Fruit fly (Drosophila melanogaster) whole organism, adult: ENCODE results near the gene CG5746.

Experiments
- CG11617 ChIP-seq: fragments of 200-800 bp; sonication (Bioruptor generic); optimal IDR thresholded peaks from 2 replicates; lab custom pipeline; 2017; ENCODE audit warnings: mild to moderate bottlenecking, missing biosample characterization, missing genetic modification reagents, missing genetic modification characterization
- CG12768 ChIP-seq: fragments of 200-800 bp; sonication (Bioruptor generic); optimal IDR thresholded peaks from 2 replicates; lab custom pipeline; 2017; ENCODE audit warnings: missing biosample characterization, missing genetic modification characterization, mild to moderate bottlenecking, moderate library complexity, missing genetic modification reagents
- CG14711 ChIP-seq: fragments of 200-800 bp; sonication (Bioruptor generic); optimal IDR thresholded peaks from 2 replicates; lab custom pipeline; 2018; ENCODE audit warnings: missing biosample characterization, mild to moderate bottlenecking, missing genetic modification characterization, moderate library complexity
- CG1620 ChIP-seq: fragments of 200-800 bp; sonication (Bioruptor generic); optimal IDR thresholded peaks from 2 replicates; lab custom pipeline; 2016; ENCODE audit warnings: missing biosample characterization, missing genetic modification characterization
- CG33017 ChIP-seq: fragments of 200-800 bp; sonication (Bioruptor generic); optimal IDR thresholded peaks from 2 replicates; lab custom pipeline; 2018; ENCODE audit warnings: missing biosample characterization, mild to moderate bottlenecking, missing genetic modification characterization, moderate library complexity
- CG5204 ChIP-seq: fragments of 200-800 bp; sonication (Bioruptor generic); optimal IDR thresholded peaks from 2 replicates; lab custom pipeline; 2016; ENCODE audit warnings: missing biosample characterization, missing genetic modification characterization
- CG7045 ChIP-seq: fragments of 200-800 bp; sonication (Bioruptor generic); optimal IDR thresholded peaks from 2 replicates; lab custom pipeline; 2017; ENCODE audit warnings: missing biosample characterization, mild to moderate bottlenecking, missing genetic modification characterization
- CG7101 ChIP-seq: fragments of 200-800 bp; sonication (Bioruptor generic); optimal IDR thresholded peaks from 2 replicates; lab custom pipeline; 2018; ENCODE audit warnings: missing biosample characterization, mild to moderate bottlenecking, missing genetic modification characterization, moderate library complexity
- Clk ChIP-seq: fragments of 200-800 bp; sonication (Bioruptor generic); optimal IDR thresholded peaks from 2 replicates; lab custom pipeline; 2017; ENCODE audit warnings: missing biosample characterization, missing genetic modification characterization
- Crg-1 ChIP-seq: fragments of 200-800 bp; sonication (Bioruptor generic); optimal IDR thresholded peaks from 2 replicates; lab custom pipeline; 2016; ENCODE audit warnings: missing biosample characterization, missing genetic modification characterization
- Hr96 ChIP-seq: fragments of 200-800 bp; sonication (Bioruptor generic); optimal IDR thresholded peaks from 2 replicates; lab custom pipeline; 2016; ENCODE audit warnings: missing biosample characterization, missing genetic modification characterization
- Mnt ChIP-seq: fragments of 200-800 bp; sonication (Bioruptor generic); optimal IDR thresholded peaks from 2 replicates; lab custom pipeline; 2016; ENCODE audit warnings: missing biosample characterization, mild to moderate bottlenecking, missing genetic modification characterization
- bab1 ChIP-seq: fragments of 200-800 bp; sonication (Bioruptor generic); optimal IDR thresholded peaks from 3 replicates; lab custom pipeline; 2019; ENCODE audit warnings: missing biosample characterization, mild to moderate bottlenecking, missing genetic modification characterization, moderate library complexity
- cic ChIP-seq: fragments of 200-800 bp; sonication (Bioruptor generic); optimal IDR thresholded peaks from 2 replicates; lab custom pipeline; 2017; ENCODE audit warnings: missing biosample characterization, mild to moderate bottlenecking, missing genetic modification characterization, moderate library complexity
- cnc ChIP-seq, 2 experiments: fragments of >200 bp; optimal IDR thresholded peaks; 2 replicates each; lab custom pipeline; 2017
- kay ChIP-seq: fragments of 200-800 bp; sonication (Bioruptor generic); peaks from one replicate; lab custom pipeline; 2016; ENCODE audit warnings: missing biosample characterization, missing genetic modification characterization, borderline replicate concordance
- ovo ChIP-seq: fragments of 200-800 bp; sonication (Bioruptor generic); optimal IDR thresholded peaks from 2 replicates; lab custom pipeline; 2016; ENCODE audit warnings: missing biosample characterization, missing genetic modification characterization
- pad ChIP-seq: fragments of 200-800 bp; sonication (Bioruptor generic); optimal IDR thresholded peaks from 3 replicates; lab custom pipeline; 2017; ENCODE audit warnings: missing biosample characterization, missing genetic modification characterization, mild to moderate bottlenecking, moderate library complexity, missing genetic modification reagents
- tj ChIP-seq: fragments of 200-800 bp; sonication (Bioruptor generic); optimal IDR thresholded peaks from 3 replicates; lab custom pipeline; 2017; ENCODE audit warnings: missing biosample characterization, mild to moderate bottlenecking, missing genetic modification characterization, moderate library complexity
- toe ChIP-seq: fragments of 200-800 bp; sonication (Bioruptor generic); optimal IDR thresholded peaks from 2 replicates; lab custom pipeline; 2016; ENCODE audit warnings: missing biosample characterization, missing genetic modification characterization

The CG5746 gene

dm6 chr3R:24348420-24349190, at the start of gene CG5746, which contains the start of gene CG6454:
CG5746 (minus strand) TSS chr3R:24348791.
CG6454 (plus strand) TSS chr3R:24349182.
- peak; percentile 66 for TF ChIP-seq CG11617 (GFP tag; lab: Kevin White, UChicago)
- TF ChIP-seq tj: no peak
- no peak for TF ChIP-seq CG33017 (tag; lab: Kevin White, UChicago)
- TF ChIP-seq bab1 (GFP tag; lab: Kevin White, UChicago): peak; percentile 23
- peak; percentile 48 for TF ChIP-seq Mnt (GFP tag; lab: Kevin White, UChicago)
- TF ChIP-seq Hr96 (GFP tag; lab: Kevin White, UChicago): peak; percentile 46
- no peak for TF ChIP-seq CG7045
- TF ChIP-seq cic (GFP tag; lab: Kevin White, UChicago): no peak
- peak; percentile 59 for TF ChIP-seq CG7101 (tag; lab: Kevin White, UChicago)
- TF ChIP-seq Clk: no peak
- peak; percentile 93 for TF ChIP-seq CG14711 (tag; lab: Kevin White, UChicago)
- TF ChIP-seq cnc (optimal IDR thresholded peaks at IDR 0.05; lab: Kevin White, UChicago): no peak
- TF ChIP-seq CG12768 (GFP tag; lab: Kevin White, UChicago): peak; percentile 19
- no peak for TF ChIP-seq CG5204
- no peak for TF ChIP-seq kay (GFP tag; lab: Kevin White, UChicago)
- peak; percentile 14 for TF ChIP-seq pad (GFP tag; lab: Kevin White, UChicago)
- peak; percentile 19 for TF ChIP-seq ovo (GFP tag; lab: Kevin White, UChicago)
- no peak for TF ChIP-seq Crg-1 (GFP tag; lab: Kevin White, UChicago)
- no peak for TF ChIP-seq toe (GFP tag; lab: Kevin White, UChicago)
- TF ChIP-seq CG1620 (GFP tag; lab: Kevin White, UChicago): peak; percentile 31

dm6 chr3R:24392207-24392939, 43.8 kb upstream of the CG5746 start, which contains the start of gene CG13616:
CG13616 (plus strand) TSS chr3R:24392889.
- no peak for TF ChIP-seq CG14711 (tag; lab: Kevin White, UChicago)
- TF ChIP-seq tj: peak; percentile 50

DNA sequence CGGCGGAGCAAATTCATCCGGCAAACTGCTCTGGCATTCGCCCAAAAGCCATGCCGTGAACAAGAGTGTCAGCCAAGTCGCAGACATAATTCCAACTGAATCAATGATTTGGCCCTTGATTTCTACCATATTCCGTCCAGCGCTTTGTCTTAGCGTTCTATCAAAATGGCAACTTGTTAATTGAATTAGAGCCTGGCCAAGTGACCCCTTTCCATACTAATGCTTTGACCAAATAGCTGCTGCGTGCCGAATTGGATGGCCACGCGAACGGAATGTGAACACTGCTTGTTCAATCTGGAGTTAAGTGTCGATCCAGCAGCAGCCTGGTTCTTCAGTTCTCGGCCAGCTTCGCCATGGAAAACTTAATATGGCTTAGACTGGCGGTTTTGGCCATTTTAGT, 41.6 kb upstream of the CG5746 start, which contains the start of the genes CG5768 and CG13615:
Gene CG5768 (minus strand): TSS at position 101 of the 400 bp plus-strand sequence.
Gene CG13615 (plus strand): TSS at position 280 of the 400 bp plus-strand sequence.
- TF ChIP-seq CG7045: no peak

DNA sequence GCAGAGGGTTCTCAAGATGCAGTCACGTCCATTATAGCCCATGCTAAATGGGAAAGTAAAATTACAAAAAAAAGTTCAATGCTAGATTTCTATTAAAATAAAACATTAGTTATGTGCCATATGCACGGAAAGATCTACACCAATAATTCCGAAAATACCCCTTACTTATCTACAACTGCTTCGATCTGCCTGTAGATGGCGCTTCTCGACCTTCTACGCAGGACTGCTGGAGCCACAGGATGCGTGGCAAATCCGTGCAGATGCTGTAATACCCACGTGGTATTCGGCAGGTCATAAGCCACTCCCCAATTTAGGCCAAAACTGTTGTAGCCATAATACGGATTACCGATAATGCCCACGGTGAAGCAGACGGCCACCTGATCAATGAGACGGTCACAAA, 37.8 kb upstream of the CG5746 start:
- no peak for TF ChIP-seq cnc (optimal IDR thresholded peaks at IDR 0.05; lab: Kevin White, UChicago)
- no peak for TF ChIP-seq cic (GFP tag; lab: Kevin White, UChicago)

DNA sequence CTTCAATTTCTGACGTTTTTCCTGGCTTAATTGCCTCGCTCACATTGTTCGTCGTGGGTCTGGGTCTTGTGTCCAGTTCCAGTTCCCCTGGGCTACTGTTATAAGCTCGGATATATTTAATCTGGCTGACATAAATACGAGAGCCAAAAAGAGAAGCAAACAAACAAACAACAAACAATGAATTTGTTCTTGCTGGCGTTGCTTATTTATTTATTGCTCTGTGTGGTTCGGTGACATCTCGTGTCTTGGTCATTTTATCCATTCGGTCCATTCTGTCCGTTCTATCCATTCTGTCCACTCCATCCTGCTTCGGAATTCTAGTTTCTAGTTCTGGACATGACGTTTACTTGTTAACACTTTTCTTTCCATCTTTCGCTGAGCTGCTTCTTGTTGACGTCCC, 36.4 kb upstream of the CG5746 start, which contains the start of gene CG17780:
Gene CG17780 (minus strand): TSS at position 101 of the 400 bp plus-strand sequence.
- TF ChIP-seq Clk: no peak
- TF ChIP-seq cic (GFP tag; lab: Kevin White, UChicago): no peak
- no peak for TF ChIP-seq cnc (optimal IDR thresholded peaks at IDR 0.05; lab: Kevin White, UChicago)
- TF ChIP-seq tj: no peak
- TF ChIP-seq bab1 (GFP tag; lab: Kevin White, UChicago): no peak
- TF ChIP-seq Hr96 (GFP tag; lab: Kevin White, UChicago): no peak
- no peak for TF ChIP-seq CG7045
- no peak for TF ChIP-seq kay (GFP tag; lab: Kevin White, UChicago)
- TF ChIP-seq CG1620 (GFP tag; lab: Kevin White, UChicago): no peak
- no peak for TF ChIP-seq pad (GFP tag; lab: Kevin White, UChicago)
- TF ChIP-seq Mnt (GFP tag; lab: Kevin White, UChicago): no peak
- no peak for TF ChIP-seq ovo (GFP tag; lab: Kevin White, UChicago)
- TF ChIP-seq toe (GFP tag; lab: Kevin White, UChicago): no peak
- no peak for TF ChIP-seq CG14711 (tag; lab: Kevin White, UChicago)
- TF ChIP-seq CG5204: no peak

- TF ChIP-seq Mnt (GFP tag; lab: Kevin White, UChicago): no peak
Observed at dm6 chr3R:24376565-24376964, 28.0 kb upstream of the CG5746 start, which contains the start of gene CG33342. CG33342 (plus strand) TSS chr3R:24376865.

- TF ChIP-seq cic (GFP tag; lab: Kevin White, UChicago) (no peak), CG7045 (no peak), CG7101 (tag; lab: Kevin White, UChicago) (no peak), tj (no peak), CG12768 (GFP tag; lab: Kevin White, UChicago) (no peak), CG5204 (no peak), bab1 (GFP tag; lab: Kevin White, UChicago) (no peak), toe (GFP tag; lab: Kevin White, UChicago) (no peak), kay (GFP tag; lab: Kevin White, UChicago) (no peak), CG1620 (GFP tag; lab: Kevin White, UChicago) (no peak), cnc (optimal IDR thresholded peaks at IDR 0.05; lab: Kevin White, UChicago) (no peak), CG14711 (tag; lab: Kevin White, UChicago) (no peak), CG33017 (tag; lab: Kevin White, UChicago) (no peak), CG11617 (GFP tag; lab: Kevin White, UChicago) (no peak), Hr96 (GFP tag; lab: Kevin White, UChicago) (no peak), ovo (GFP tag; lab: Kevin White, UChicago) (no peak), Crg-1 (GFP tag; lab: Kevin White, UChicago) (no peak), pad (GFP tag; lab: Kevin White, UChicago) (no peak), Clk (no peak), Mnt (GFP tag; lab: Kevin White, UChicago) (no peak)
Observed at dm6 chr3R:24375561-24375960, 27.0 kb upstream of the CG5746 start, which contains the start of gene CG17781. CG17781 (minus strand) TSS chr3R:24375661.
